Fruit fly (Drosophila melanogaster) whole organism: ENCODE results near the gene CG8516.

Experiments
- CG8478 ChIP-seq: fragments of >200 bp; optimal IDR thresholded peaks from 2 replicates; lab custom pipeline; 2018; ENCODE audit warnings: inconsistent platforms
- Dll ChIP-seq: fragments of >200 bp; optimal IDR thresholded peaks from 2 replicates; lab custom pipeline; 2017
- EcR ChIP-seq, 2 experiments: fragments of >200 bp; optimal IDR thresholded peaks; 2 replicates each; lab custom pipeline; 2017; ENCODE audit warnings: missing biosample characterization in 2 of 2, missing genetic modification characterization in 2 of 2, missing genetic modification reagents in 2 of 2
- pan ChIP-seq: fragments of >200 bp; optimal IDR thresholded peaks from 2 replicates; lab custom pipeline; 2017
- psq ChIP-seq: fragments of >200 bp; optimal IDR thresholded peaks from 2 replicates; lab custom pipeline; 2017
- usp ChIP-seq: fragments of >200 bp; optimal IDR thresholded peaks from 2 replicates; lab custom pipeline; 2017; ENCODE audit warnings: missing biosample characterization, missing genetic modification characterization, mixed read lengths

CG8516 gene

DNA sequence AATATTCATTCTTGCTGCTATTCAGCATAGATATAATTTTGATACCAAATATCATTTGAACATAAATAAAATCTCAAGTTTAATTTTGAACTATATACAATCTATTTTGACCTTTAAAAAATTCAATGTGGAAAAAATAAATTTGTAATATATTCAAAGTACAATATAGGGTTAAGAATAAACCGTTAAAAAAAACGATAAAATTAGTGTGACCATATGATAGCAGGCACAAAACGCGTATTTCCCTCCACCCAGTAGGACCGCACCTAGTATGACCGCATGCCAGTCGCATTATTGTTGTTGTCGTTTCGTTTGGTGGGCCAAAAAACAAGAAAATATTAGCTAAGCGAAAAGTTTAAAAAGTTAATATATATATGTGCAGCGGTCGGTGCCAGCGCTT, at the start of gene CG8516:
CG8516 (plus strand) TSS at position 278 of the 400 bp plus-strand sequence.
- TF ChIP-seq psq (no peak), CG8478 (no peak), EcR (GFP tag; optimal IDR thresholded peaks at IDR 0.05; lab: Kevin White, UChicago) (no peak), usp (GFP tag; lab: Kevin White, UChicago) (no peak), Dll (no peak), pan (lab: Kevin White, UChicago) (no peak)

DNA sequence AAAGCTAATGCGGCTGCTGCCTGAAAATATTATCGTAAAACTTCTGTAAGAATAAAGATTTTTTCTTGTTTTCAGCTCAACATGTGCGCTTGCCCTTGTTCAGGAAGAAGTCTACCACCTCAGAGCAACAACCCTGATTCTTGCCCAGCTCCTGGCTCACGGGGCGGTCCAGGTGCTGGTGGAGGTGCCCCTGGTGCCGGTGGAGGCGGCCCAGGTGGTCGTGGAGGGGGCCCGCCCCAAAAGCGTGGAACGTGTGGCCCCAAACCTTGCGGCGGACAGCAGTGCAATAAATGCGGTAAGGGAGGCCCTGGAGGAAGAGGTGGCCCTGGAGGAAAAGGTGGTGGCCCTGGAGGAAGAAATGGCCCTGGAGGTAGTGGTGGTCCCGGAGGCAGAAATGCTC, 49.1 kb upstream of the CG8516 start:
- TF ChIP-seq EcR (GFP tag; optimal IDR thresholded peaks at IDR 0.05; lab: Kevin White, UChicago), result no peak
- no peak for TF ChIP-seq Dll
- TF ChIP-seq psq, result no peak
- TF ChIP-seq CG8478, result no peak
- no peak for TF ChIP-seq usp (GFP tag; lab: Kevin White, UChicago)
- TF ChIP-seq pan (lab: Kevin White, UChicago), result no peak

DNA sequence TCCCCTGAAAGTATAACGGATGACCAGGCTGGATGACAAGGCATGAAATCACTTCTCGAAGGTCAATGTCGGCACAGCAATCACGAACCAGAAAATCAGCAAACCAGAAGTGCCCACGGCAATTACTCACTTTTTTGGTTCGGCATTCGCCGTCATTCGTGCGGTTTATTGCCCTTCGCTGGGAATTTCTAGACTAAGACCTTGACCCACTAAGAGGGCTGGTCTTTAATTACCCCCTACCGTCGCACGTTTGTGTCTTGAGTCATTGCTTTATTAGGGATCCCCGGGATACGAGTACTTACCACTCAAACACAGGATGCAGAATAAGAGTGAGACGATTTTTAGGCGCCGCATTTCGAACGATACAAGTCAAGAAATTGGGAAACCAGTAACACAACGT, 47.7 kb upstream of the CG8516 start:
- TF ChIP-seq CG8478, result no peak
- TF ChIP-seq usp (GFP tag; lab: Kevin White, UChicago), result no peak
- no peak for TF ChIP-seq psq
- no peak for TF ChIP-seq EcR (GFP tag; optimal IDR thresholded peaks at IDR 0.05; lab: Kevin White, UChicago)

DNA sequence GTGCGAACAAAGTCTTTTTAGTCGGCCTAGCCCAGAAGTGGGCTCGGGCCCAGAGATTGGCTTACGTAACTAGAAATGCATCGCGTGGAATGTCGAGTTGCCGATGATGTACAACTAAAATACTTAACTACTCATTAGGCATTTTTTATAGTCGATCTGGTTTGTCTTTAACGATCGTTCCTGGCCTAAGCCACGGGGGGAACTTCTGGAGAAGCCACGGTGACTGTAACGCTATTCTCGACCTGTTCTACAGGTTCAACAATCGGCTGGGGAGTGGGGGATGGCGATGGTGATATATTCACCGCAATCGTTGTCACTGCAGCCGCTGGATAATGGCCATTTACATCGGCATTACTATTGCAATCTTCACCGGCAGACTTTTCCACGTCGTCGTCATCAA, 46.8 kb upstream of the CG8516 start, which contains the start of gene CG34409:
CG34409 (minus strand) TSS at position 101 of the 400 bp plus-strand sequence.
- no peak for TF ChIP-seq pan (lab: Kevin White, UChicago)
- TF ChIP-seq usp (GFP tag; lab: Kevin White, UChicago), result no peak
- no peak for TF ChIP-seq CG8478
- TF ChIP-seq EcR (GFP tag; optimal IDR thresholded peaks at IDR 0.05; lab: Kevin White, UChicago), result no peak
- no peak for TF ChIP-seq psq
- no peak for TF ChIP-seq Dll

DNA sequence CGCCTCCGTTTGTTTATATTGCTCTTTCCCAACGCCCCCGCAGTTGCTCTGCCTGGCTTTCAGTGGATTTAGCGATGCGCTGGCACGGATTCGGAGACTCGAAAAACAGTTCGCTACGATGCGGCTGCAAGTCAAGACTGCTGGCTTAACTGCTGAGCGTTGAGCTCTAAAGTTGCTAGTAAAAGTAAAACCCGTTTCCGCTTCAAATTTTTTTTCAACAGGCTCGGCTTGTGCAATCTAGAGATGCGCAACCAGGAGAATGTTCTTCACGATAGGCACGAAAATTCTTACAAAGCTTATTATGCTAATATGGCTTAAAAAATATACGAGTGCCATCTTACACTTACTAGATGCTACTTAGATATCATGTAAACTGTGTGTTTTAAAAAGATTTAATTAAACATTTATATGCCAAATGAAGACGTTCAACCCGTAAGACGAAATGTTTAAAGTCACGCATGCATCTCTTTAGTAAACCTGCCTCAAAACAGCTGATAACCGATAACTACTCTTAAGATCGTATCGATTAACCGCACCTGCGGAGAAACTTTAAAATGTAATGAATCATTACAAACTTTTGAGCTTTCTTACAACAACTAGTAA, 45.7 kb upstream of the CG8516 start, which contains the start of gene CG12948:
CG12948 (minus strand) TSS at position 473 of the 603 bp plus-strand sequence.
- TF ChIP-seq EcR (GFP tag; optimal IDR thresholded peaks at IDR 0.05; lab: Kevin White, UChicago), result peak in 1 of 2 experiments; percentile 4
- no peak for TF ChIP-seq usp (GFP tag; lab: Kevin White, UChicago)

DNA sequence ATGACTTTTGCATAAGTTTGCCTTT, 45.4 kb upstream of the CG8516 start, which contains the start of gene PpD3:
PpD3 (plus strand) TSS at position 1 of the 25 bp plus-strand sequence.
- TF ChIP-seq usp (GFP tag; lab: Kevin White, UChicago), result no peak
- no peak for TF ChIP-seq psq
- no peak for TF ChIP-seq pan (lab: Kevin White, UChicago)
- TF ChIP-seq EcR (GFP tag; optimal IDR thresholded peaks at IDR 0.05; lab: Kevin White, UChicago), result no peak
- TF ChIP-seq CG8478, result no peak
- TF ChIP-seq Dll, result no peak

DNA sequence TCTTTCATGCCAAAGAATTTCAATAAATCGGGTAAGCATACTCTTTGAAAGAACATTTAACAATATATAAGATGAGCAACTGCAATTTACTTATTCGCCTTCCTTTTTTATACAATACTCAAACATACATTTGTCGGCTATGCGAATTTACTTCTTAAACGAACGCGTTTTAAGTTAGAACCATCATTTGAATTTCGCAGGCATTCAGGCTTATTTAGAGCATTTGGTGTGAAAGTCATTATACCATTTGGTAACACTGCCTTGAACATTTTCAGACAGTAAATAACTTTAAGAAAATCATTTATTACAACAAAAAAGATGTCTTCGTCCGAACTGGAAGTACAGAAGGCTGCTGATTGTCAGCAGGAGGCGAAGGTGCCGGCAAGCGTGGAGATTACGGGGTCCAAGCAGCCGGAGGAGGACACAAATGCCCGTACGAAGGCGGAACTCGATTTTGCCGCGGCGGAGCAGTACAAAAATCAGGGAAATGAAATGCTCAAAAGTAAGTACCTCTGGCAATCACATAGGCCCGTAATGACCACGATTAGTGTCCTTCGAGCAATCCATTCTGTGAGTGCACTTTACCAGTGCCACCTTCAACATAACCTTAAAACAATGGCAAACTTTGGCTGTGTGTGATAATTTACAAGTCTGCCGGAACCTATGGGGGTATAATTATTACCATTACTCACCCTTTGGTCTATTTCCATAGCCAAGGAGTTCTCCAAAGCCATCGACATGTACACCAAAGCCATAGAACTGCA, 45.0 kb upstream of the CG8516 start:
- no peak for TF ChIP-seq CG8478

DNA sequence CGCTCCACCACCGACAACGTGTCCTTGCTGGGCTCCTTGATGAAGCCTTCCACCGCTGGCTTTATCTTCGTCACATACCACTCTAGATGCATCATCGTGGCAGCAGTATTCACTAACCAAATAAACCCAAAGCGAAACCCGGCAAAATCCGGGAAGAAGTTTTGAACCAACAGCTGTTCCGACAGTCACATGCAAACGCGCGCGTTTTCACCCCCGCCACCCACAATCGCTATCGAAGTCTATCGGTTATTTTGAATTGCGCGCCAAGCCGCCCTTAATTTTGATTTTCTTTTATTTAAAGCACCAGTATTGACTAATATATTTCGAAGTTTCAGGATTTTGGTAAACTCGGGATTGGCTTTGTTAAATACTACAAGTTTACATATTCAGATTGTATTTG, 38.6 kb upstream of the CG8516 start, which contains the start of gene Tti1:
Tti1 (minus strand) TSS at position 200 of the 400 bp plus-strand sequence.
- TF ChIP-seq pan (lab: Kevin White, UChicago) (no peak), EcR (GFP tag; optimal IDR thresholded peaks at IDR 0.05; lab: Kevin White, UChicago) (no peak), Dll (no peak), psq (no peak), CG8478 (no peak), usp (GFP tag; lab: Kevin White, UChicago) (no peak)

DNA sequence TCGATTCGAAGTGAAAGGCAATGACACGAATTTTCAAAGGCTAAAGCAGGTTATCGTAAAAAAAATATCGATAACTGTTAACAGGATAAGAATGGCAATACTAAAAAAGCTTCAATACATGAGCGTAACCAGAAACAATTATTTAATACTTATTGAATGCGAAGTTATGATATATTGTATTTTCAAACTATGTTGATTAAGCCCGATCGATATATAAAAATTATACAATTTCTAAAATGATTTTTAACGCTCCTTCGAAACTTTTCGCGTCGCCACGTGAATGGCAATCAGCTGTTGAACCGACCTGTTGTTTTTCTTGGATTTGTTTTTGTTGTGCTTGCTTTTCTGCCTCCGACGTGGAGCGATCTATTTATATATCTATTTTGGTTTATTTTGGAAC, 36.9 kb upstream of the CG8516 start, which contains the start of the genes Alg12 and Rpt3R:
Alg12 (plus strand) TSS at position 305 of the 400 bp plus-strand sequence.
Rpt3R (minus strand) TSS at position 324 of the 400 bp plus-strand sequence.
- TF ChIP-seq EcR (GFP tag; optimal IDR thresholded peaks at IDR 0.05; lab: Kevin White, UChicago) (no peak), psq (no peak), CG8478 (no peak), usp (GFP tag; lab: Kevin White, UChicago) (no peak), pan (lab: Kevin White, UChicago) (no peak), Dll (no peak)

DNA sequence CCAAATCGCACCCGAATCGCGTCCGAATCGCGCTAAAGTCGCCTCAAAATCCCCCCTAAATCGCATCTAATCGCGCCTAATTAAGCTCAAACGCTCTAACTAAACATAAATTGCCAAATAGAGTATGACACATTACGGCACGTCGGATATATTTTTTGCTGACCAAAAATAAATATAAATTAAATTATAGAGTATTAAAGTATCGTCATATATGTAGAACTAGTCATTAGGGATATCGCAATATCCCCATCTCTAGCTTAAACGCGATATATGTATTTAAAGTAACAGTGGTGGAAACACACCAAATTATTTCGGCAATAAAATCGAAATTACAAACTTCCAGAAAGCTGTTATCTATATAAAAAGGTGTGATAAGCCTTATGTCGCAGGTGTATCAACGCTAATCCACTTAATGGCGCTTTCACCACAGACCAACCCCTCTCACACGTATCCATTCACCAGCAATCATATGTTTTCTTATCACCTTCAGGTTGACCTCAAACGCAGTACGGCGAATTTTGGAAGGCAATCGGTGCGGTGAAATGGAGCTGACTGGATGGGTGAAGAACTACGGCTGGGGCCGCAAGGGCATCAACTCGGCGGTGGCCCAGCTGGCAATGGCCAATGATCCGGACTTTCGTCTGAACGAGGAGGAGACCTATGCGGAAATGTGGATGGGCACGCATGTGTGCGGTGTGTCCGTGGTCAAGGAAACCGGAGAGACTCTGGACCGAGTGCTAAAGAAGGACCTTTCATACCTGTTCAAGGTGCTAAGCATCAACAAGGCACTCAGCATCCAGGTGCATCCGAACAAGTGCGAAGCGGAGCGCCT, 33.5 kb upstream of the CG8516 start, which contains the start of gene Mpi:
Mpi (plus strand) TSS at position 263 of the 832 bp plus-strand sequence.
- TF ChIP-seq usp (GFP tag; lab: Kevin White, UChicago) (no peak), CG8478 (no peak), Dll (no peak), EcR (GFP tag; optimal IDR thresholded peaks at IDR 0.05; lab: Kevin White, UChicago) (no peak), psq (no peak), pan (lab: Kevin White, UChicago) (no peak)

DNA sequence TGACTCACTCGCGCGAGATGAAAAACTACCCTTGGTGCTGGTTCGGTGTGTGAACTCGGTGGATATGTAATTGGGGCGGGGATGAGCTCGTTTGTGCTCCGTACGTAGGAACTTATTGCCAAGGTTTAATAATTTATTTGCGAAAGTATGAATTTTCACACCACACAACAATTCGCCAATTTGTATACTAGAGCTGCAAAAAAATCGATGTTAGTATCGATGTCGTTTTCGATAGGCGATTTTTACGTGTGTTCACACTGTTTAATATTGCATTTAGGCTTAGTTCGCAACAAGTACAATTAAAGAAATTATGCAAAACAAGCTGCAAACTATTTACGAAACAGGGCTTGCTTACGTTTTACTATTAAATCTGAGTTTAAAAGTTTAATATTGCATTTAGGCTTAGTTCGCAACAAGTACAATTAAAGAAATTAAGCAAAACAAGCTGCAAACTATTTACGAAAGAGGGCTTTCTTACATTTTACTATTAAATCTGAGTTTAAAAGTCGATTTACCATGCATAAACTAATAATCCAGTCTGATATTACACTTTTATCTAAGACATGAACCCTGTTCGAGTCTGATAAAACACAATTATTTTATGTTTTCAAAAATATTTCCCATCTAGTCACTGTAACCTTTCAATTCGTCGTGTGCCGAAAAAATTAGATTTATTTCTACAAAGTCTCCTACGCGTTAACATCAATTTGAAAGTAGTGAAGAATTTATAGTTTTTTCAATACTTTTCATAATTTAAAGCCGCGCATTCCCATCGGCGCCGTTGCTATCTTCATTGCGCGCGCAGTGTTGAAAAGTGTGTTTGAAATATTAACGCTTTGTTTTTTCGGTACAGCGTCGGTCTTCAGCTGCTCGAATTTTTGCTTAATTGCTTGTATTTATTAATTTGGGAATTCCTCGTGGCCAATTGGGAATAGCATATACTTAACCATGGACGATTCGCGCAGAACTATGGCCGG, 29.9 kb upstream of the CG8516 start, which contains the start of the genes Snap24 and CG8478:
Snap24 (minus strand) TSS at position 196 of the 977 bp plus-strand sequence.
CG8478 (plus strand) TSS at position 696 of the 977 bp plus-strand sequence.
- TF ChIP-seq pan (lab: Kevin White, UChicago) (no peak), Dll (no peak), EcR (GFP tag; optimal IDR thresholded peaks at IDR 0.05; lab: Kevin White, UChicago) (no peak), usp (GFP tag; lab: Kevin White, UChicago) (no peak), CG8478 (no peak), psq (no peak)
